Worm (Caenorhabditis elegans): ENCODE measurements around the gene slc-25A29.

DNA sequence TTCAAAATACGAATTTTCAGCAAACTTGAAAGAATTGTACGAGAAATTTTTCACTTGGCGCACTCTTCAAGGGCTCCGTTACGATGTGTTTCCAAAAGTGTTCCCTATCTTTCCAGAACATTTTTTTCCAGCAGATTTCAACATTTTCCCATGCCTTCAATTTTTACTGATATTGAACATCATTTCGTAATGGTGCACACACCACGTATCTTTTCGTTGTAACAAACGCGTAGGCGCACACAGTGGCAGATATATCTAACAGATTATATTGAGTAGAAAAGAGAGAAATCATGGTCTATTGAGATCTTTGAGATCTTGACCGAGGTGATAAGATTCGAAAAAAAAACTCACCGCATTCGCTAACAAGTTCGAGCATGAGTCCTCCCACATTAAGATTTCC lies 37.7 kb upstream of the slc-25A29 start:
- TF ChIP-seq lsy-2 (tag; optimal IDR thresholded peaks at IDR 0.05): no peak
- no peak for TF ChIP-seq elt-3 (tag; optimal IDR thresholded peaks at IDR 0.05)
- no peak for TF ChIP-seq hpl-2 (GFP tag; optimal IDR thresholded peaks at IDR 0.05)
- no peak for TF ChIP-seq unc-130 (tag; optimal IDR thresholded peaks at IDR 0.05)
- no peak for TF ChIP-seq nhr-76 (tag; optimal IDR thresholded peaks at IDR 0.05)
- TF ChIP-seq fos-1 (tag; optimal IDR thresholded peaks at IDR 0.05): no peak
- no peak for TF ChIP-seq aly-2 (tag; optimal IDR thresholded peaks at IDR 0.05)
- no peak for TF ChIP-seq nhr-77 (tag; optimal IDR thresholded peaks at IDR 0.05)
- no peak for TF ChIP-seq swsn-7 (tag; optimal IDR thresholded peaks at IDR 0.05)
- TF ChIP-seq egl-27 (tag; optimal IDR thresholded peaks at IDR 0.05): no peak
- no peak for TF ChIP-seq nhr-11 (tag; optimal IDR thresholded peaks at IDR 0.05)
- no peak for TF ChIP-seq ztf-4 (tag; optimal IDR thresholded peaks at IDR 0.05)
- no peak for TF ChIP-seq zag-1 (tag; optimal IDR thresholded peaks at IDR 0.05)
- no peak for TF ChIP-seq elt-2 (tag; optimal IDR thresholded peaks at IDR 0.05)

Data from whole organism, L1 larva.